Fruit fly (Drosophila melanogaster): ENCODE measurements around the gene CG1090.
A peak's percentile ranks its signal among the peaks of the same experiment; 100 is the strongest.

Gene CG1090

dm6 chr3R:4319507-4320138 lies 40.1 kb upstream of the CG1090 start, which contains the start of gene CG9795 (continued):
- no peak for TF ChIP-seq lab (GFP tag; optimal IDR thresholded peaks at IDR 0.05)
- no peak for TF ChIP-seq B-H1 (GFP tag; IDR thresholded peaks at IDR 0.05)
- no peak for TF ChIP-seq CG17385 (GFP tag; optimal IDR thresholded peaks at IDR 0.05)
- TF ChIP-seq CG10462 (GFP tag; optimal IDR thresholded peaks at IDR 0.05) = no peak
- TF ChIP-seq CG13296 (GFP tag; optimal IDR thresholded peaks at IDR 0.05) = peak; percentile 52
- TF ChIP-seq slou (GFP tag; optimal IDR thresholded peaks at IDR 0.05) = no peak
- peak; percentile 93 for TF ChIP-seq MESR4 (GFP tag; optimal IDR thresholded peaks at IDR 0.05)
- TF ChIP-seq CG11085 (GFP tag; IDR thresholded peaks at IDR 0.05) = no peak
- no peak for TF ChIP-seq tll (GFP tag; optimal IDR thresholded peaks at IDR 0.05)
- TF ChIP-seq CkIIα-i1 (GFP tag; IDR thresholded peaks at IDR 0.05) = no peak
- peak; percentile 77 for TF ChIP-seq Ets65A (GFP tag)
- no peak for TF ChIP-seq fd3F (GFP tag; optimal IDR thresholded peaks at IDR 0.05)
- TF ChIP-seq ewg (GFP tag; optimal IDR thresholded peaks at IDR 0.05) = no peak
- TF ChIP-seq kah (GFP tag; optimal IDR thresholded peaks at IDR 0.05) = no peak
- no peak for TF ChIP-seq CG3407 (GFP tag; optimal IDR thresholded peaks at IDR 0.05)
- TF ChIP-seq tna (GFP tag; IDR thresholded peaks at IDR 0.05; ENCODE audit: partially characterized antibody) = peak; percentile 96
- no peak for TF ChIP-seq CG12104 (GFP tag; optimal IDR thresholded peaks at IDR 0.05)
- TF ChIP-seq tx (GFP tag; optimal IDR thresholded peaks at IDR 0.05) = peak; percentile 25
- TF ChIP-seq CG3838 (GFP tag; optimal IDR thresholded peaks at IDR 0.05) = no peak
- no peak for TF ChIP-seq CG11398 (GFP tag; optimal IDR thresholded peaks at IDR 0.05)
- TF ChIP-seq HHEX (GFP tag; optimal IDR thresholded peaks at IDR 0.05) = peak; percentile 6
- no peak for TF ChIP-seq sr (GFP tag; IDR thresholded peaks at IDR 0.05)
- TF ChIP-seq dpn (GFP tag; optimal IDR thresholded peaks at IDR 0.05) = peak; percentile 16 to 43
- TF ChIP-seq zfh1 (GFP tag; IDR thresholded peaks at IDR 0.05) = no peak
- no peak for TF ChIP-seq cg (GFP tag; optimal IDR thresholded peaks at IDR 0.05)
- TF ChIP-seq crol (GFP tag; IDR thresholded peaks at IDR 0.05) = no peak
- no peak for TF ChIP-seq CG5953 (GFP tag; IDR thresholded peaks at IDR 0.05)
- TF ChIP-seq tio (GFP tag; optimal IDR thresholded peaks at IDR 0.05) = no peak
- TF ChIP-seq CG3847 (GFP tag; IDR thresholded peaks at IDR 0.05) = 0 out of 2 replicates have a peak, but pooled peaks have one; percentile 31
- no peak for TF ChIP-seq z (GFP tag; IDR thresholded peaks at IDR 0.05)
- no peak for TF ChIP-seq CG31224 (GFP tag; IDR thresholded peaks at IDR 0.05)
- peak; percentile 28 for TF ChIP-seq Hand (GFP tag; optimal IDR thresholded peaks at IDR 0.05)
- no peak for TF ChIP-seq scrt (GFP tag; optimal IDR thresholded peaks at IDR 0.05)
- no peak for TF ChIP-seq CG2875 (GFP tag; optimal IDR thresholded peaks at IDR 0.05)
- TF ChIP-seq en (GFP tag; optimal IDR thresholded peaks at IDR 0.05) = peak; percentile 17
- no peak for TF ChIP-seq dmrt99B (tag; optimal IDR thresholded peaks at IDR 0.05)
- TF ChIP-seq CG12299 (tag; optimal IDR thresholded peaks at IDR 0.05) = no peak
- peak; percentile 63 for TF ChIP-seq her (GFP tag; optimal IDR thresholded peaks at IDR 0.05)
- no peak for TF ChIP-seq CG15696 (tag; optimal IDR thresholded peaks at IDR 0.05)
- TF ChIP-seq Doc2 (GFP tag; IDR thresholded peaks at IDR 0.05) = no peak
- no peak; the same call in 1 of the 2 replicates for TF ChIP-seq Drgx (GFP tag; IDR thresholded peaks at IDR 0.05)
- TF ChIP-seq fd102C (GFP tag; optimal IDR thresholded peaks at IDR 0.05) = no peak
- TF ChIP-seq NC2β (GFP tag; optimal IDR thresholded peaks at IDR 0.05) = no peak
- TF ChIP-seq yki (optimal IDR thresholded peaks at IDR 0.05) = no peak
- peak; percentile 26 for TF ChIP-seq B-H2 (GFP tag; optimal IDR thresholded peaks at IDR 0.05)
- peak; percentile 60 for TF ChIP-seq ERR (GFP tag; optimal IDR thresholded peaks at IDR 0.05)
- TF ChIP-seq CG13424 (tag; optimal IDR thresholded peaks at IDR 0.05) = no peak
- no peak for TF ChIP-seq CG14965 (GFP tag; optimal IDR thresholded peaks at IDR 0.05; ENCODE audit: borderline replicate concordance)
- TF ChIP-seq CG1647 (GFP tag; optimal IDR thresholded peaks at IDR 0.05) = no peak
- no peak for TF ChIP-seq CG4820 (GFP tag; optimal IDR thresholded peaks at IDR 0.05)
- TF ChIP-seq HLHmδ (GFP tag; optimal IDR thresholded peaks at IDR 0.05) = peak; percentile 36

Data from whole organism, embryonic.